Fruit fly (Drosophila melanogaster): Measurements from ENCODE around the gene tsh.

dm6 chr2L:21843783-21844182 lies 15.4 kb downstream of the tsh start:
- TF ChIP-seq Rel (GFP tag; optimal IDR thresholded peaks at IDR 0.05) (no peak), Rel (tag; optimal IDR thresholded peaks at IDR 0.05) (no peak), Myc (optimal IDR thresholded peaks at IDR 0.05) (no peak), fru (GFP tag; optimal IDR thresholded peaks at IDR 0.05) (no peak), h (GFP tag; optimal IDR thresholded peaks at IDR 0.05) (no peak), Dfd (GFP tag; optimal IDR thresholded peaks at IDR 0.05) (no peak), lola (GFP tag; optimal IDR thresholded peaks at IDR 0.05) (no peak), Hr83 (GFP tag; optimal IDR thresholded peaks at IDR 0.05; ENCODE audit: poor library complexity, severe bottlenecking) (no peak), pan (optimal IDR thresholded peaks at IDR 0.05) (no peak), Hr78 (GFP tag; optimal IDR thresholded peaks at IDR 0.05) (no peak), CG32264 (GFP tag; optimal IDR thresholded peaks at IDR 0.05) (no peak), Abd-B (GFP tag; optimal IDR thresholded peaks at IDR 0.05) (no peak), Hnf4 (GFP tag; optimal IDR thresholded peaks at IDR 0.05) (no peak), CrebA (GFP tag; optimal IDR thresholded peaks at IDR 0.05; ENCODE audit: borderline replicate concordance) (no peak), psq (GFP tag; optimal IDR thresholded peaks at IDR 0.05) (no peak)

All from whole organism, wandering third instar larva.